Worm (Caenorhabditis elegans) whole organism, L4 larva: ENCODE data around the gene C50H11.13.

Experiments used
- R02D3.7 ChIP-seq: fragments of 150-350 bp; sonication (generic microtip); optimal IDR thresholded peaks from 3 replicates; lab custom pipeline; 2014; ENCODE audit warnings: missing biosample characterization, missing genetic modification characterization
- mdl-1 ChIP-seq, 2 experiments: fragments of 150-350 bp in 1 of 2; sonication (generic microtip) in 1 of 2; optimal IDR thresholded peaks; 2 replicates each; lab custom pipeline; 2014 to 2017; ENCODE audit warnings: missing biosample characterization in 2 of 2, missing genetic modification characterization in 2 of 2
- unc-62 ChIP-seq, 3 experiments: fragments of 150-350 bp in 1 of 3; sonication (generic microtip); optimal IDR thresholded peaks in 2 of 3; peaks in 1 of 3; 1 replicate in 1 of 3; 2 replicates in 2 of 3; lab custom pipeline; 2014 to 2017; ENCODE audit warnings: missing biosample characterization in 3 of 3, missing genetic modification characterization in 3 of 3, missing genetic modification reagents in 3 of 3, missing genotype in 1 of 3
- vab-7 ChIP-seq: fragments of 200-800 bp; sonication (Bioruptor generic); IDR thresholded peaks from 2 replicates; pipeline ENCODE4 v1.3.6; 2022; ENCODE audit warnings: missing genetic modification reagents, missing genetic modification characterization, missing compliant biosample characterization

DNA sequence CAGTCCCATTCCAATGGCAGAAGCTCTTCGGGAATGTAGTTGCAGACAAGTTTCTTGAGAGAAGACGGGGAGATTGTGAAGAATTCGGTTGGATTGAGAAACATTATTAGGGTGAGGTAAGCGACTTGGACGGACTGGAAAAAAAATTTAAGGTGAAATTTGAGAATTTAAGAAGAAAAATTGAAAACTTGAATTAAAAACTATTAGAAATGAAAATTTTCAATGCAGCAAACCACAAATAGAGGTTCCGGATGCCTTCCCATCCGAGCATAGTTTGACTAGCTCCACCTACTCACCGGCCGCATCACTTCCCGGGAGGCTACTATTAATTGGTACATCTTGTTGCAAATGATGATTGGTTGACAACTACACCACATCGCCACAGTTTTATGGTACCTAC is 42.3 kb upstream of the C50H11.13 start, which contains the start of gene Y73C8C.8:
- TF ChIP-seq R02D3.7 (tag; lab: Kevin White, UChicago) (no peak), vab-7 (GFP tag; lab: Robert Waterston, UW) (no peak), unc-62 (GFP tag; optimal IDR thresholded peaks at IDR 0.05 in 1 of 2; lab: Kevin White, UChicago) (no peak), unc-62 (tag; optimal IDR thresholded peaks at IDR 0.05; lab: Kevin White, UChicago) (no peak), mdl-1 (tag; optimal IDR thresholded peaks at IDR 0.05; lab: Kevin White, UChicago) (no peak)
